Worm (Caenorhabditis elegans) whole organism, L4 larva: ENCODE data around the gene rexd-1.

Experiments used
- aha-1 ChIP-seq: fragments of 150-350 bp; peaks from one replicate; lab custom pipeline; 2014; ENCODE audit warnings: missing biosample characterization, missing genetic modification characterization
- ama-1 ChIP-seq: fragments of 150-350 bp; optimal IDR thresholded peaks from 2 replicates; lab custom pipeline; 2014; ENCODE audit warnings: inconsistent platforms, mixed read lengths
- daf-12 ChIP-seq: fragments of 150-350 bp; optimal IDR thresholded peaks from 2 replicates; lab custom pipeline; 2014; ENCODE audit warnings: missing biosample characterization, missing genetic modification reagents, missing genetic modification characterization
- egl-27 ChIP-seq: sonication (generic microtip); optimal IDR thresholded peaks from 3 replicates; lab custom pipeline; 2017; ENCODE audit warnings: missing biosample characterization, missing genetic modification reagents, missing genetic modification characterization
- fkh-10 ChIP-seq: fragments of 150-350 bp; optimal IDR thresholded peaks from 2 replicates; lab custom pipeline; 2014; ENCODE audit warnings: missing biosample characterization, missing genetic modification reagents, missing genetic modification characterization
- nhr-11 ChIP-seq: fragments of 150-350 bp; optimal IDR thresholded peaks from 2 replicates; lab custom pipeline; 2014; ENCODE audit warnings: missing biosample characterization, missing genetic modification characterization
- nhr-237 ChIP-seq: sonication (generic microtip); optimal IDR thresholded peaks from 2 replicates; lab custom pipeline; 2017; ENCODE audit warnings: missing biosample characterization, missing genetic modification characterization
- nhr-25 ChIP-seq: sonication (generic microtip); optimal IDR thresholded peaks from 2 replicates; lab custom pipeline; 2017; ENCODE audit warnings: missing genetic modification characterization, mild to moderate bottlenecking, missing compliant biosample characterization, antibody characterized with exemption, moderate library complexity, borderline replicate concordance; ENCODE audit not compliant: insufficient read depth
- nhr-42 ChIP-seq: fragments of 200-800 bp; sonication (Bioruptor generic); IDR thresholded peaks from 2 replicates; pipeline ENCODE4 v1.3.6; 2022; ENCODE audit warnings: missing genetic modification characterization, missing compliant biosample characterization
- pha-4 ChIP-seq, 2 experiments: fragments of 150-350 bp in 1 of 2; fragments of 200-800 bp in 1 of 2; sonication (Bioruptor generic) in 1 of 2; IDR thresholded peaks in 1 of 2; optimal IDR thresholded peaks in 1 of 2; 2 replicates each; pipeline versions ENCODE4 v1.3.6 to Lab custom; 2014 to 2022; ENCODE audit warnings: missing genetic modification characterization in 2 of 2, missing genetic modification reagents in 2 of 2, missing biosample characterization in 1 of 2, missing compliant biosample characterization in 1 of 2
- snpc-1.2 ChIP-seq: fragments of 200-800 bp; sonication (Bioruptor generic); IDR thresholded peaks from 2 replicates; pipeline ENCODE4 v1.3.6; 2022; ENCODE audit warnings: missing genetic modification reagents, missing genetic modification characterization, missing compliant biosample characterization
- zag-1 ChIP-seq: fragments of 150-350 bp; optimal IDR thresholded peaks from 2 replicates; lab custom pipeline; 2014; ENCODE audit warnings: missing biosample characterization, missing genetic modification characterization
- ztf-7 ChIP-seq: fragments of 150-350 bp; optimal IDR thresholded peaks from 2 replicates; lab custom pipeline; 2014; ENCODE audit warnings: missing biosample characterization, missing genetic modification characterization

DNA sequence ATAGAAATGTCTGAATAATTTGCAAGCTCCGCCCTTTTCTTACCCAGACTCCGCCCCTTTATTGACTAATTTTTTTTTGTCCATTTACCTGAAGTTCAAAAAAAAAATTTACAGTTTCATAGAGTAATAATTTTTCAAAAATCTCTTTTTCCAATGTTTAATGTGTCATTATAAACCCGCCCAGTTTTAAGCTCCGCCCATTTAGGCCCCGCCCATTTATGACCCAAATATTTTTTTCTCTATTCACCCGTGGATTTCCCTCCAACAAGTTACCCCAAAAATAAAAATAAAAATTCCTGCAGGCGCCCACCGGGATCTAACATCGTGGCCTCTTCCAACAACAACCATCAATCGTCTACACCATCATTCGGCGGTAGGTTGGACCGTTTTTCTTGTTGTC, 46.3 kb upstream of the rexd-1 start, which contains the start of gene rimb-1:
- TF ChIP-seq ama-1 (lab: Kevin White, UChicago) (no peak), ztf-7 (no peak), nhr-25 (tag; lab: Kevin White, UChicago) (no peak), pha-4 (GFP tag; IDR thresholded peaks at IDR 0.05; lab: Robert Waterston, UW) (no peak), pha-4 (tag; optimal IDR thresholded peaks at IDR 0.05; lab: Kevin White, UChicago) (no peak), nhr-237 (tag; lab: Kevin White, UChicago) (no peak), fkh-10 (GFP tag; lab: Kevin White, UChicago) (no peak), egl-27 (tag; lab: Kevin White, UChicago) (no peak), nhr-11 (tag; lab: Kevin White, UChicago) (no peak), zag-1 (no peak), nhr-42 (GFP tag; lab: Robert Waterston, UW) (no peak), snpc-1.2 (GFP tag; lab: Robert Waterston, UW) (no peak), daf-12 (tag; lab: Kevin White, UChicago) (no peak), aha-1 (tag; lab: Kevin White, UChicago) (no peak)
